Worm (Caenorhabditis elegans): ENCODE data around the gene rnf-121.

rnf-121 gene

DNA sequence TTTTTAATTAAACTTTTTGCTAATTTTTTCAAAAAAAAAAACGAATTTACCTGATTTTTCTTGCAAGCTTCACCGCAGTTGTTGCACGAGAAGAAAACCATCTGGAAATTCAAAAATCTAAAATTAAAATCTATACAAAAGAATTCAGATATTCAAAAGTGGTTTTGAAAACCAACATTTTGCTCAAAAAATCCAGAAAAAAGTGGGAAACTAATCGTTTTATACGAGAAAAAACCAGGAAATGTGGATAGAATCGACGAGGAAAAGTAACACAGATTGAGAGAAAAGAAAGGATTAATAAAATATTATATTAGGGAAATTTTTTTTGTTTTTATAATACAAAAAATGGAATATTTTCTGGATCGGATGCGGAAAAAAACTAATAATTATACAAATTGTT lies 6.7 kb downstream of the rnf-121 start, which contains the start of gene C16C10.8:
Gene C16C10.8 (minus strand): TSS at position 101 of the 400 bp plus-strand sequence.
- TF ChIP-seq ceh-82 (tag; optimal IDR thresholded peaks at IDR 0.05) (no peak), C04F5.9 (tag; optimal IDR thresholded peaks at IDR 0.05) (no peak), mab-9 (GFP tag; IDR thresholded peaks at IDR 0.05) (no peak), dsc-1 (tag; optimal IDR thresholded peaks at IDR 0.05) (no peak), ztf-4 (tag; optimal IDR thresholded peaks at IDR 0.05) (no peak), lin-15B (tag; optimal IDR thresholded peaks at IDR 0.05) (no peak), F16B12.6 (tag; optimal IDR thresholded peaks at IDR 0.05) (no peak), zag-1 (tag; optimal IDR thresholded peaks at IDR 0.05) (no peak), nhr-84 (tag; optimal IDR thresholded peaks at IDR 0.05) (no peak), elt-3 (tag; optimal IDR thresholded peaks at IDR 0.05) (no peak), nhr-85 (tag) (no peak), ama-1 (optimal IDR thresholded peaks at IDR 0.05) (no peak), alr-1 (tag; optimal IDR thresholded peaks at IDR 0.05; ENCODE audit: borderline replicate concordance) (no peak), unc-30 (tag; optimal IDR thresholded peaks at IDR 0.05) (no peak), fkh-8 (tag; optimal IDR thresholded peaks at IDR 0.05) (no peak), hpl-2 (GFP tag; optimal IDR thresholded peaks at IDR 0.05) (no peak), vab-15 (tag; optimal IDR thresholded peaks at IDR 0.05) (no peak), nhr-11 (tag; optimal IDR thresholded peaks at IDR 0.05) (no peak)

DNA sequence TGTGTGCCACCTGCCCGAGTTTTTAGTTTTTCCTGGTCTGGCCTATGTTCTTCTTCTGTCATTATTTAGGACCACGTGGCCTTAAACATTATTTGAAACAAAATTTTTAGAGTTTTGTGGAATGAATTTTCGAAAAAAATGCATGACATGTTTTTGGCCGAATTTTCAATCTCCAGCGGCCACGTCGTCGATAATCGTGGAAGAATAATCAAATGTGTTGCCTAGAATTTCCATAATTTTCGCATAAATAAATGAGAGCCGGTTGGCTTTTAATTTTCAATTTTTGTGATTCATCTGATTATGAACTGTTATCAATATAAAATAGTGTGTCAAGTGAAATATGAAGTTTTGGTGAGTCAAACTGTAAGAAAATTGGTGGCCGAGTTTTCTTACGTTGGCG lies 9.8 kb downstream of the rnf-121 start, which contains the start of gene C01G12.16:
Gene C01G12.16 (plus strand): TSS at position 301 of the 400 bp plus-strand sequence.
- no peak for TF ChIP-seq unc-30 (tag; optimal IDR thresholded peaks at IDR 0.05)
- TF ChIP-seq nhr-90 (tag; optimal IDR thresholded peaks at IDR 0.05; ENCODE audit: poor library complexity), result no peak
- TF ChIP-seq C04F5.9 (tag; optimal IDR thresholded peaks at IDR 0.05), result no peak
- no peak for TF ChIP-seq elt-3 (tag; optimal IDR thresholded peaks at IDR 0.05)
- no peak for TF ChIP-seq sup-37 (GFP tag; optimal IDR thresholded peaks at IDR 0.05)
- TF ChIP-seq F16B12.6 (tag; optimal IDR thresholded peaks at IDR 0.05), result no peak
- no peak for TF ChIP-seq aha-1 (tag; optimal IDR thresholded peaks at IDR 0.05)
- TF ChIP-seq tlp-1 (tag; optimal IDR thresholded peaks at IDR 0.05), result no peak
- TF ChIP-seq nhr-237 (tag; optimal IDR thresholded peaks at IDR 0.05), result no peak
- no peak for TF ChIP-seq ces-1 (GFP tag; optimal IDR thresholded peaks at IDR 0.05)
- no peak for TF ChIP-seq unc-130 (tag; optimal IDR thresholded peaks at IDR 0.05)
- TF ChIP-seq mab-9 (GFP tag; IDR thresholded peaks at IDR 0.05), result no peak
- TF ChIP-seq lir-3 (tag; optimal IDR thresholded peaks at IDR 0.05; ENCODE audit: poor library complexity), result no peak
- no peak for TF ChIP-seq snu-23 (GFP tag; optimal IDR thresholded peaks at IDR 0.05)
- no peak for TF ChIP-seq unc-62 (GFP tag; optimal IDR thresholded peaks at IDR 0.05)
- TF ChIP-seq nhr-76 (tag; optimal IDR thresholded peaks at IDR 0.05), result no peak
- no peak for TF ChIP-seq isw-1 (GFP tag; IDR thresholded peaks at IDR 0.05)
- no peak for TF ChIP-seq swsn-7 (tag; optimal IDR thresholded peaks at IDR 0.05)

DNA sequence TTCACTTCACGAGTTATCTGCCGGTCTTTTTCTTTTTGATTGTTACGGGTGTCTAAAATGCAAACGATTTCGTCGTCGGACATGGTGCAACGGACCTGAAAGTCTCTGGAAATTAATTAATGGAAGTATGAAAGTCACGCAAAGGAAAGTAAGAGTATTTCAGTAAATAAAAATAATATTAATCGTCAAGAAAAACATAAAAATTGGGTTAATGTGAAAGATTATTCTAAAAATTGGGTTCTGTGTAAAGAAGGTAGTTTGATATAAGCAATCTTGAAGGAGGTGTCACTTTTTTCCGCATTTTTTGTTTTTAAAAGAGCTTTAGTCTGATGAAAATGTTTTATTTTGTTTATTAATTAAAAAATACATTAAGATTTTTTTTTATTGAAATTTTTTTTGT lies 13.5 kb downstream of the rnf-121 start, which contains the start of gene C16C10.9:
Gene C16C10.9 (minus strand): TSS at position 101 of the 400 bp plus-strand sequence.
- no peak for TF ChIP-seq nhr-71 (tag; optimal IDR thresholded peaks at IDR 0.05)
- no peak for TF ChIP-seq nhr-77 (tag; optimal IDR thresholded peaks at IDR 0.05)
- no peak for TF ChIP-seq efl-1 (optimal IDR thresholded peaks at IDR 0.05)
- TF ChIP-seq efl-1 (GFP tag; optimal IDR thresholded peaks at IDR 0.05 in 1 of 2), result no peak
- TF ChIP-seq fkh-10 (GFP tag; optimal IDR thresholded peaks at IDR 0.05), result no peak
- TF ChIP-seq sptf-1 (tag; optimal IDR thresholded peaks at IDR 0.05), result no peak
- TF ChIP-seq lin-14 (GFP tag; optimal IDR thresholded peaks at IDR 0.05), result no peak
- no peak for TF ChIP-seq nhr-76 (tag; optimal IDR thresholded peaks at IDR 0.05)
- TF ChIP-seq ceh-90 (tag; optimal IDR thresholded peaks at IDR 0.05), result no peak
- TF ChIP-seq snpc-4 (tag; optimal IDR thresholded peaks at IDR 0.05), result no peak
- no peak for TF ChIP-seq ets-5 (GFP tag; IDR thresholded peaks at IDR 0.05)
